Worm (Caenorhabditis elegans): Measurements from ENCODE around the gene ztf-1.

DNA sequence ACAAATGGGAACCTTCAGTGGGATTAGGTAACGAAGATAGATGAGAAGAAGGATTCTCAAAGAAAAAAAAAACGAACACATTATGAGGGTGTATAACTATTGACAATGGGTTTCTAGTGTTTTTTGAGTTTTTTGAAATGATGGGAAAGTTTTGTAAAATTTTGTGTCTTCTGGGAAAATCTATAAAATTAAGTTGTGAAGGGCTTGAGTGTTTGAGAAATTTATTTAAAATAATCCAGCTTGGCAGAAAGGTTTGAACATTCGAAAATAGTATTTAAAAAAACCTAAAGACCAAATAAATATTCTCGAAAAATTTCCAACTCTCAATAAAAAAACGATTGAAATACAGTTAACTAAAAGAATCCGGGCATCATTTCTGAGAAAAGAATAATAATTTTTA is 46.9 kb downstream of the ztf-1 start:
- no peak for TF ChIP-seq tbx-37 (GFP tag; conservative IDR thresholded peaks at IDR 0.05)
- no peak for TF ChIP-seq ama-1 (optimal IDR thresholded peaks at IDR 0.05)
- no peak for TF ChIP-seq tra-4 (tag; optimal IDR thresholded peaks at IDR 0.05)
- TF ChIP-seq scrt-1 (GFP tag; IDR thresholded peaks at IDR 0.05) = no peak
- TF ChIP-seq aly-1 (tag; optimal IDR thresholded peaks at IDR 0.05) = no peak
- no peak for TF ChIP-seq flt-1 (GFP tag; IDR thresholded peaks at IDR 0.05)
- TF ChIP-seq pes-1 (GFP tag; IDR thresholded peaks at IDR 0.05) = no peak
- no peak for TF ChIP-seq ets-7 (tag; optimal IDR thresholded peaks at IDR 0.05)
- no peak for TF ChIP-seq hnd-1 (tag; optimal IDR thresholded peaks at IDR 0.05)
